Worm (Caenorhabditis elegans) whole organism, early embryonic: ENCODE results near the gene chil-13.
"Not testable (repeated sequence)": the region's sequence is repeated elsewhere in the genome, so short reads cannot be mapped to it uniquely, and the experiment has no call there.

Experiments
- B0310.2 ChIP-seq: sonication (generic microtip); optimal IDR thresholded peaks from 2 replicates; lab custom pipeline; 2016; ENCODE audit warnings: mild to moderate bottlenecking, missing genetic modification characterization, missing compliant biosample characterization
- F13C5.2 ChIP-seq: sonication (generic microtip); optimal IDR thresholded peaks from 2 replicates; lab custom pipeline; 2017; ENCODE audit warnings: mild to moderate bottlenecking, missing genetic modification characterization, inconsistent platforms, missing compliant biosample characterization
- aly-1 ChIP-seq: sonication (generic microtip); optimal IDR thresholded peaks from 2 replicates; lab custom pipeline; 2016; ENCODE audit warnings: missing genetic modification characterization, missing compliant biosample characterization
- ama-1 ChIP-seq: fragments of 150-350 bp; optimal IDR thresholded peaks from 2 replicates; lab custom pipeline; 2014
- ceh-13 ChIP-seq: fragments of 200-800 bp; sonication (Bioruptor generic); optimal IDR thresholded peaks from 2 replicates; lab custom pipeline; 2018; ENCODE audit warnings: mild to moderate bottlenecking, missing genetic modification characterization, missing compliant biosample characterization
- ceh-36 ChIP-seq: sonication (generic microtip); optimal IDR thresholded peaks from 2 replicates; lab custom pipeline; 2016; ENCODE audit warnings: missing genetic modification characterization, inconsistent platforms, missing compliant biosample characterization
- ets-7 ChIP-seq: sonication (generic microtip); optimal IDR thresholded peaks from 2 replicates; lab custom pipeline; 2016; ENCODE audit warnings: missing genotype, missing genetic modification characterization, missing compliant biosample characterization
- flt-1 ChIP-seq: fragments of 200-800 bp; sonication (Bioruptor generic); IDR thresholded peaks from 2 replicates; pipeline ENCODE4 v1.3.6; 2022; ENCODE audit warnings: missing genetic modification characterization, missing compliant biosample characterization
- hmbx-1 ChIP-seq: sonication (generic microtip); optimal IDR thresholded peaks from 2 replicates; lab custom pipeline; 2016; ENCODE audit warnings: mild to moderate bottlenecking, missing genetic modification characterization, missing compliant biosample characterization
- hmg-4 ChIP-seq: fragments of 200-800 bp; sonication (Bioruptor generic); optimal IDR thresholded peaks from 2 replicates; lab custom pipeline; 2018; ENCODE audit warnings: mild to moderate bottlenecking, missing genetic modification characterization, missing compliant biosample characterization
- hnd-1 ChIP-seq: sonication (generic microtip); optimal IDR thresholded peaks from 2 replicates; lab custom pipeline; 2016; ENCODE audit warnings: missing genetic modification characterization, missing compliant biosample characterization
- pes-1 ChIP-seq: fragments of 200-800 bp; sonication (Bioruptor generic); IDR thresholded peaks from 2 replicates; pipeline ENCODE4 v1.3.6; 2022; ENCODE audit warnings: missing genetic modification reagents, missing genetic modification characterization, missing compliant biosample characterization
- scrt-1 ChIP-seq: fragments of 200-800 bp; sonication (Bioruptor generic); IDR thresholded peaks from 2 replicates; pipeline ENCODE4 v1.3.6; 2022; ENCODE audit warnings: missing genetic modification characterization, missing compliant biosample characterization
- sea-1 ChIP-seq: fragments of 200-800 bp; sonication (Bioruptor generic); conservative IDR thresholded peaks from 2 replicates; pipeline ENCODE4 v1.3.6; 2022; ENCODE audit warnings: missing genetic modification characterization, missing compliant biosample characterization
- tbx-11 ChIP-seq: fragments of 200-800 bp; sonication (Bioruptor generic); IDR thresholded peaks from 2 replicates; pipeline ENCODE4 v1.3.6; 2022; ENCODE audit warnings: missing genetic modification characterization, missing compliant biosample characterization
- tbx-37 ChIP-seq: fragments of 200-800 bp; sonication (Bioruptor generic); conservative IDR thresholded peaks from 2 replicates; pipeline ENCODE4 v1.3.6; 2022; ENCODE audit warnings: missing genetic modification reagents, missing genetic modification characterization, missing compliant biosample characterization
- tra-4 ChIP-seq: sonication (generic microtip); optimal IDR thresholded peaks from 2 replicates; lab custom pipeline; 2017; ENCODE audit warnings: missing genetic modification characterization, missing compliant biosample characterization

The chil-13 gene

ce11 chrII:9452172-9452571 lies 14.0 kb upstream of the chil-13 start, which contains the start of gene R09D1.12:
Gene R09D1.12, minus strand, starts transcription at chrII:9452272.
- TF ChIP-seq pes-1 (GFP tag; lab: Robert Waterston, UW); tra-4 (tag; lab: Kevin White, UChicago); ets-7 (tag; lab: Kevin White, UChicago): not testable (repeated sequence)

DNA sequence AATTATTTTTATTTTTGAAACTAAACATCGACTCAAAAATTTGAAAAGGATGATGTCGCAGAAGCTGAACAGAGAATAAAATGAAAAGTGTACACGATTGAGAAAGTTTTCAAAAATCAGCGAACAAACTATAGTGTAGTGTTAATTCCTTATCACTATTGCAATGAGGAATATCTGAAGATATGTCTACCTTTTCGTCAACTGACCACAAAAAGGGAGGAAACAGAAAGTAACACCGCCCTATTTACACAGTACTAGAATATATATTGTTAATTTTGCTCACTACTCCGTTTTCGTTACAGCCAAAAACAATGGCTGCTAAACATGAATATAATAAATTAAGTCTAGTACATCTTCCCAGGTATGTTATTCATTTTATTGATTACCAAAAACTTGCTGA lies 9.8 kb upstream of the chil-13 start, which contains the start of gene chil-18:
chil-18 (plus strand) TSS at position 301 of the 400 bp plus-strand sequence.
- no peak for TF ChIP-seq ama-1
- TF ChIP-seq hmg-4 (GFP tag; lab: Kevin White, UChicago), result no peak
- TF ChIP-seq ceh-13 (GFP tag; lab: Kevin White, UChicago), result no peak
- no peak for TF ChIP-seq B0310.2 (tag; lab: Kevin White, UChicago)
- no peak for TF ChIP-seq tbx-37
- no peak for TF ChIP-seq F13C5.2 (tag; lab: Kevin White, UChicago)
- no peak for TF ChIP-seq ets-7 (tag; lab: Kevin White, UChicago)
- no peak for TF ChIP-seq flt-1 (GFP tag; lab: Robert Waterston, UW)
- TF ChIP-seq ceh-36 (tag; lab: Kevin White, UChicago), result no peak
- TF ChIP-seq tbx-11 (GFP tag; lab: Robert Waterston, UW), result no peak
- TF ChIP-seq pes-1 (GFP tag; lab: Robert Waterston, UW), result no peak
- no peak for TF ChIP-seq tra-4 (tag; lab: Kevin White, UChicago)
- no peak for TF ChIP-seq sea-1
- no peak for TF ChIP-seq hmbx-1 (tag; lab: Kevin White, UChicago)
- no peak for TF ChIP-seq hnd-1 (tag; lab: Kevin White, UChicago)
- no peak for TF ChIP-seq scrt-1 (GFP tag; lab: Robert Waterston, UW)
- TF ChIP-seq aly-1, result no peak

DNA sequence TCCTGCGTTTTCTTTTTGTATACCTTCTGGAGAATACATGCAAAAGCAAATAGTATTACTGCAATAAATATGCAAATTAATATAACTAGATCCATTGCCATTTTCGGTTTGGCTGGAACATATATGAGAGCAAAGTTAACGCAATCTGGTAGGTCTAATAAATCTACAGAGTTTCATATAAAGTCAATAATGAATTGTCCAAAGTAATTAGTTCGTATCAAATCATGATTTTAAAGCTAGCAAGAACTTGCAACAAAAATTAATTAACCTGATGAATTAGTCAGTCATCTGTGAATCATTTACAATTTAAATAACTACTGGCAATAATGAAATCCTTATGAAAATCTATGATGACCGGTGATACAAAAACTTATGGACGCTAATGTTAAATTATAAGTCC lies 7.2 kb upstream of the chil-13 start, which contains the start of gene R09D1.13:
R09D1.13 (minus strand) TSS at position 101 of the 400 bp plus-strand sequence.
- no peak for TF ChIP-seq aly-1
- TF ChIP-seq ets-7 (tag; lab: Kevin White, UChicago), result no peak
- no peak for TF ChIP-seq hnd-1 (tag; lab: Kevin White, UChicago)
- TF ChIP-seq tbx-11 (GFP tag; lab: Robert Waterston, UW), result no peak
- TF ChIP-seq B0310.2 (tag; lab: Kevin White, UChicago), result no peak
- TF ChIP-seq hmbx-1 (tag; lab: Kevin White, UChicago), result no peak
- TF ChIP-seq ceh-13 (GFP tag; lab: Kevin White, UChicago), result no peak
- TF ChIP-seq pes-1 (GFP tag; lab: Robert Waterston, UW), result no peak
- TF ChIP-seq ceh-36 (tag; lab: Kevin White, UChicago), result no peak
- TF ChIP-seq tbx-37, result no peak
- TF ChIP-seq scrt-1 (GFP tag; lab: Robert Waterston, UW), result no peak
- TF ChIP-seq sea-1, result no peak
- no peak for TF ChIP-seq tra-4 (tag; lab: Kevin White, UChicago)
- no peak for TF ChIP-seq hmg-4 (GFP tag; lab: Kevin White, UChicago)
- no peak for TF ChIP-seq F13C5.2 (tag; lab: Kevin White, UChicago)
- TF ChIP-seq ama-1, result no peak
- no peak for TF ChIP-seq flt-1 (GFP tag; lab: Robert Waterston, UW)

ce11 chrII:9443522-9443921 lies 5.4 kb upstream of the chil-13 start, which contains the start of gene chil-15:
Gene chil-15, minus strand, starts transcription at chrII:9443622.
- no peak for TF ChIP-seq ets-7 (tag; lab: Kevin White, UChicago)
- no peak for TF ChIP-seq ama-1
- no peak for TF ChIP-seq tbx-11 (GFP tag; lab: Robert Waterston, UW)
- TF ChIP-seq pes-1 (GFP tag; lab: Robert Waterston, UW), result no peak
- no peak for TF ChIP-seq hmbx-1 (tag; lab: Kevin White, UChicago)
- no peak for TF ChIP-seq tbx-37
- no peak for TF ChIP-seq ceh-13 (GFP tag; lab: Kevin White, UChicago)
- no peak for TF ChIP-seq hnd-1 (tag; lab: Kevin White, UChicago)
- no peak for TF ChIP-seq ceh-36 (tag; lab: Kevin White, UChicago)

ce11 chrII:9441838-9442237 lies 3.7 kb upstream of the chil-13 start, which contains the start of gene chil-16:
Gene chil-16, minus strand, starts transcription at chrII:9441938.
- TF ChIP-seq B0310.2 (tag; lab: Kevin White, UChicago) (no peak), ceh-13 (GFP tag; lab: Kevin White, UChicago) (no peak), tbx-37 (no peak), flt-1 (GFP tag; lab: Robert Waterston, UW) (no peak), aly-1 (no peak), pes-1 (GFP tag; lab: Robert Waterston, UW) (no peak), hnd-1 (tag; lab: Kevin White, UChicago) (no peak), hmbx-1 (tag; lab: Kevin White, UChicago) (no peak), scrt-1 (GFP tag; lab: Robert Waterston, UW) (no peak), F13C5.2 (tag; lab: Kevin White, UChicago) (no peak)

DNA sequence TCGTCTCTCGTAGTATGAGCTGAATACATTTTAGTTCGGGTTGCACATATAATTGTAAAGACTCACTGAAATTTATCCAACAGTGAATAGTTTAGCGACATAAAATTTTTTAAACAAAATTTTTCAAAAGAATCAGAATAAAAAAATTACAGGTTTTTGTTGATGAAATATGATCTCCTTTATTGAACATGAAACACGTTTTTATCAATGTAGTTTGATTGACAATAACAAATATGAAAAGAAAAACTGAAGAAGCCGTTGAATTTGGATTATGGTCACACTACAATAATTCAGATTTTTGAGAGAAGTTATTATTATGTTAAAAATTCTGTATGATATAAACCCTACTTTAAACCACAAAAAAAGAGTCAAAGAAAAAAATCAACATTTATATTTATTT lies 1.9 kb upstream of the chil-13 start, which contains the start of gene chil-17:
chil-17 (minus strand) TSS at position 101 of the 400 bp plus-strand sequence.
- no peak for TF ChIP-seq sea-1

- TF ChIP-seq tra-4 (tag; lab: Kevin White, UChicago) (no peak), B0310.2 (tag; lab: Kevin White, UChicago) (no peak), F13C5.2 (tag; lab: Kevin White, UChicago) (no peak), hmbx-1 (tag; lab: Kevin White, UChicago) (no peak), ama-1 (no peak), ceh-36 (tag; lab: Kevin White, UChicago) (no peak)
These were observed 726 bp upstream of the chil-13 start for ce11 chrII:9438853-9439252.

DNA sequence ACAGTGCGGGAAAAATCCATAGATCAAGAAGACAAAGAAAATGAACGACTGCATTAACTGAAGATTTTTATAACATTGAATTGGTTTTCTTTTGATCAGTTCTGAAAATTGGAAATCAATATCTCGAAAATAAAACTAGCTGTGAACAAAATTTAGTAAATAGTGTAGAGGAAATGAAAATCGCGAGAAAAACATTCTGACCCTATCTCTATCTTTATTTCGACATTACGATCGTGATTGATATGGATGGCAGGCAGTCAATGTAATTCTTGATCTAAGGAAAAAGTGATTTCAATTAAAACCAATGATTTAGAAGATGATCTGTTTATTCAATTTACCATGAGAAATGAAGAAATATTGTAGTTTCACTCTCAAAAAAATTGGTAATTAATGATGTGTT lies 2.1 kb downstream of the chil-13 start, which contains the start of gene kin-16:
kin-16 (minus strand) TSS at position 101 of the 400 bp plus-strand sequence.
- TF ChIP-seq scrt-1 (GFP tag; lab: Robert Waterston, UW), result no peak
- no peak for TF ChIP-seq F13C5.2 (tag; lab: Kevin White, UChicago)
- no peak for TF ChIP-seq hmg-4 (GFP tag; lab: Kevin White, UChicago)
- no peak for TF ChIP-seq aly-1
- TF ChIP-seq B0310.2 (tag; lab: Kevin White, UChicago), result no peak
- TF ChIP-seq tbx-11 (GFP tag; lab: Robert Waterston, UW), result no peak
- no peak for TF ChIP-seq flt-1 (GFP tag; lab: Robert Waterston, UW)
- no peak for TF ChIP-seq ama-1
- no peak for TF ChIP-seq hnd-1 (tag; lab: Kevin White, UChicago)
- no peak for TF ChIP-seq ets-7 (tag; lab: Kevin White, UChicago)
- no peak for TF ChIP-seq ceh-36 (tag; lab: Kevin White, UChicago)
- no peak for TF ChIP-seq ceh-13 (GFP tag; lab: Kevin White, UChicago)
- no peak for TF ChIP-seq sea-1
- TF ChIP-seq pes-1 (GFP tag; lab: Robert Waterston, UW), result no peak
